In genomic region chr3R:29834759-29835709, dm6 we compare ENCODE assay signal across 1 fruit fly cellular context.
A peak's percentile ranks its signal among the peaks of the same experiment; 100 is the strongest.
TF ChIP-seq lines count a peak whose summit lies in the region.

Atg16 (minus strand) TSS chr3R:29835101.

TF ChIP-seq in whole organism, embryonic, 481 proteins besides CTCF, POLR2A, EP300 and RAD21 (continued from another document):
- TF ChIP-seq amos (GFP tag; IDR thresholded peaks at IDR 0.05; lab: Robert Waterston, UW; ENCODE audit: partially characterized antibody) (peak; percentile 95), Opbp (GFP tag; IDR thresholded peaks at IDR 0.05; lab: Robert Waterston, UW; ENCODE audit: partially characterized antibody) (peak; percentile 95), lola (GFP tag; optimal IDR thresholded peaks at IDR 0.05; lab: Kevin White, UChicago) (peak in 1 of 3 experiments; percentile 13), Ets65A (GFP tag; lab: Kevin White, UChicago) (peak; percentile 68), CG3995 (GFP tag; optimal IDR thresholded peaks at IDR 0.05; lab: Kevin White, UChicago) (peak; percentile 36), ftz-f1 (GFP tag; optimal IDR thresholded peaks at IDR 0.05; lab: Kevin White, UChicago) (no peak), CG14710 (tag; optimal IDR thresholded peaks at IDR 0.05; lab: Kevin White, UChicago) (peak; percentile 38), CG6175 (GFP tag; IDR thresholded peaks at IDR 0.05; lab: Robert Waterston, UW) (peak; percentile 18; the same call in 1 of the 3 replicates), CG12104 (GFP tag; optimal IDR thresholded peaks at IDR 0.05; lab: Kevin White, UChicago) (no peak), CG13624 (GFP tag; optimal IDR thresholded peaks at IDR 0.05; lab: Kevin White, UChicago) (no peak), HLH4C (GFP tag; IDR thresholded peaks at IDR 0.05; lab: Robert Waterston, UW; ENCODE audit: partially characterized antibody) (peak; percentile 92), inv (GFP tag; IDR thresholded peaks at IDR 0.05; lab: Robert Waterston, UW; ENCODE audit: partially characterized antibody) (peak; percentile 93), Rfx (GFP tag; IDR thresholded peaks at IDR 0.05; lab: Robert Waterston, UW) (peak; percentile 39; the same call in 1 of the 2 replicates), BEAF-32 (GFP tag; optimal IDR thresholded peaks at IDR 0.05; lab: Kevin White, UChicago) (peak; percentile 89), CG4820 (GFP tag; optimal IDR thresholded peaks at IDR 0.05; lab: Kevin White, UChicago) (no peak), row (GFP tag; IDR thresholded peaks at IDR 0.05; lab: Robert Waterston, UW) (peak; percentile 72), Side (GFP tag; optimal IDR thresholded peaks at IDR 0.05; lab: Kevin White, UChicago) (no peak), Doc3 (GFP tag; IDR thresholded peaks at IDR 0.05; lab: Robert Waterston, UW; ENCODE audit: partially characterized antibody) (peak; percentile 92), CG6272 (GFP tag; IDR thresholded peaks at IDR 0.05; lab: Robert Waterston, UW) (no peak), Scr (GFP tag; IDR thresholded peaks at IDR 0.05; lab: Robert Waterston, UW; ENCODE audit: partially characterized antibody) (peak; percentile 95), E2f2 (GFP tag; IDR thresholded peaks at IDR 0.05; lab: Robert Waterston, UW) (peak; percentile 91), crp (GFP tag; optimal IDR thresholded peaks at IDR 0.05; lab: Kevin White, UChicago) (peak in 1 of 2 experiments; percentile 78), tna (GFP tag; IDR thresholded peaks at IDR 0.05; lab: Robert Waterston, UW; ENCODE audit: partially characterized antibody) (peak; percentile 80), Oaz (GFP tag; IDR thresholded peaks at IDR 0.05; lab: Robert Waterston, UW) (no peak), Bgb (GFP tag; IDR thresholded peaks at IDR 0.05; lab: Robert Waterston, UW; ENCODE audit: partially characterized antibody) (peak; percentile 92), unc-4 (GFP tag; IDR thresholded peaks at IDR 0.05; lab: Robert Waterston, UW; ENCODE audit: partially characterized antibody) (peak; percentile 85), vnd (GFP tag; IDR thresholded peaks at IDR 0.05; lab: Robert Waterston, UW; ENCODE audit: partially characterized antibody) (peak; percentile 94), sob (GFP tag; IDR thresholded peaks at IDR 0.05; lab: Robert Waterston, UW) (0 out of 2 replicates have a peak, but pooled peaks have one; percentile 9), pita (GFP tag; optimal IDR thresholded peaks at IDR 0.05; lab: Kevin White, UChicago) (no peak), Myb (GFP tag; optimal IDR thresholded peaks at IDR 0.05; lab: Kevin White, UChicago) (peak; percentile 90), CG3847 (GFP tag; IDR thresholded peaks at IDR 0.05; lab: Robert Waterston, UW) (0 out of 2 replicates have a peak, but pooled peaks have one; percentile 27), CG6854 (GFP tag; optimal IDR thresholded peaks at IDR 0.05; lab: Kevin White, UChicago) (no peak), zen2 (GFP tag; IDR thresholded peaks at IDR 0.05; lab: Robert Waterston, UW; ENCODE audit: partially characterized antibody) (peak; percentile 85), D19B (GFP tag; optimal IDR thresholded peaks at IDR 0.05; lab: Kevin White, UChicago) (no peak), pnt (GFP tag; optimal IDR thresholded peaks at IDR 0.05; lab: Kevin White, UChicago) (no peak), Lim3 (GFP tag; IDR thresholded peaks at IDR 0.05; lab: Robert Waterston, UW) (no peak), fd102C (GFP tag; optimal IDR thresholded peaks at IDR 0.05; lab: Kevin White, UChicago) (no peak), CG34224 (GFP tag; IDR thresholded peaks at IDR 0.05; lab: Robert Waterston, UW; ENCODE audit: partially characterized antibody) (peak; percentile 87), run (tag; optimal IDR thresholded peaks at IDR 0.05; lab: Kevin White, UChicago) (no peak), cas (GFP tag; IDR thresholded peaks at IDR 0.05; lab: Robert Waterston, UW) (no peak), oc (tag; optimal IDR thresholded peaks at IDR 0.05; lab: Kevin White, UChicago) (no peak), ato (GFP tag; IDR thresholded peaks at IDR 0.05; lab: Robert Waterston, UW; ENCODE audit: partially characterized antibody) (peak; percentile 80), CG10147 (GFP tag; optimal IDR thresholded peaks at IDR 0.05; lab: Kevin White, UChicago) (no peak), gsb-n (tag; optimal IDR thresholded peaks at IDR 0.05; lab: Kevin White, UChicago) (no peak), grn (GFP tag; optimal IDR thresholded peaks at IDR 0.05; lab: Kevin White, UChicago) (peak; percentile 17), CG2678 (tag; optimal IDR thresholded peaks at IDR 0.05; lab: Kevin White, UChicago) (no peak), lbe (GFP tag; optimal IDR thresholded peaks at IDR 0.05; lab: Kevin White, UChicago) (peak; percentile 50), cad (GFP tag; optimal IDR thresholded peaks at IDR 0.05; lab: Kevin White, UChicago) (no peak), H2.0 (GFP tag; IDR thresholded peaks at IDR 0.05; lab: Robert Waterston, UW) (no peak), hbn (GFP tag; IDR thresholded peaks at IDR 0.05; lab: Robert Waterston, UW; ENCODE audit: partially characterized antibody) (peak; percentile 76), sima (GFP tag; optimal IDR thresholded peaks at IDR 0.05; lab: Kevin White, UChicago) (no peak), mld (GFP tag; IDR thresholded peaks at IDR 0.05; lab: Robert Waterston, UW; ENCODE audit: partially characterized antibody) (peak; percentile 93), yki (optimal IDR thresholded peaks at IDR 0.05; lab: Kevin White, UChicago) (no peak), corto (GFP tag; optimal IDR thresholded peaks at IDR 0.05; lab: Kevin White, UChicago) (peak; percentile 19), Ets97D (GFP tag; optimal IDR thresholded peaks at IDR 0.05; lab: Kevin White, UChicago) (peak; percentile 22), vfl (GFP tag; optimal IDR thresholded peaks at IDR 0.05; lab: Kevin White, UChicago) (no peak), ci (GFP tag; IDR thresholded peaks at IDR 0.05; lab: Robert Waterston, UW) (0 out of 3 replicates have a peak, but pooled peaks have one; percentile 18), BtbVII (GFP tag; optimal IDR thresholded peaks at IDR 0.05; lab: Kevin White, UChicago) (no peak), CG4617 (GFP tag; optimal IDR thresholded peaks at IDR 0.05; lab: Kevin White, UChicago; ENCODE audit: borderline replicate concordance) (peak; percentile 39), ranshi (GFP tag; IDR thresholded peaks at IDR 0.05; lab: Robert Waterston, UW) (0 out of 2 replicates have a peak, but pooled peaks have one; percentile 16), CG2875 (GFP tag; optimal IDR thresholded peaks at IDR 0.05; lab: Kevin White, UChicago) (no peak), Sry-δ (GFP tag; optimal IDR thresholded peaks at IDR 0.05; lab: Kevin White, UChicago) (peak; percentile 81), Med (GFP tag; lab: Kevin White, UChicago) (peak; percentile 84), Six4 (GFP tag; optimal IDR thresholded peaks at IDR 0.05; lab: Kevin White, UChicago) (no peak), zen (tag; optimal IDR thresholded peaks at IDR 0.05; lab: Kevin White, UChicago) (peak; percentile 81), CG6791 (GFP tag; IDR thresholded peaks at IDR 0.05; lab: Robert Waterston, UW; ENCODE audit: partially characterized antibody) (peak; percentile 96), MBD-R2 (GFP tag; IDR thresholded peaks at IDR 0.05; lab: Robert Waterston, UW) (peak; percentile 75), CG17361 (GFP tag; IDR thresholded peaks at IDR 0.05; lab: Robert Waterston, UW) (peak; percentile 51; the same call in 1 of the 3 replicates), rib (GFP tag; IDR thresholded peaks at IDR 0.05; lab: Robert Waterston, UW) (no peak), dmrt99B (tag; optimal IDR thresholded peaks at IDR 0.05; lab: Kevin White, UChicago) (no peak), slbo (GFP tag; IDR thresholded peaks at IDR 0.05; lab: Robert Waterston, UW) (peak; percentile 46; the same call in 1 of the 2 replicates), CG16813 (GFP tag; IDR thresholded peaks at IDR 0.05; lab: Robert Waterston, UW; ENCODE audit: partially characterized antibody) (peak; percentile 94), pzg (GFP tag; optimal IDR thresholded peaks at IDR 0.05; lab: Kevin White, UChicago) (peak; percentile 38), lilli (GFP tag; optimal IDR thresholded peaks at IDR 0.05; lab: Kevin White, UChicago) (peak; percentile 15), CG2129 (GFP tag; IDR thresholded peaks at IDR 0.05; lab: Robert Waterston, UW; ENCODE audit: partially characterized antibody) (peak; percentile 85), CG17829 (tag; optimal IDR thresholded peaks at IDR 0.05; lab: Kevin White, UChicago) (peak; percentile 6), CG14860 (GFP tag; IDR thresholded peaks at IDR 0.05; lab: Robert Waterston, UW; ENCODE audit: partially characterized antibody) (peak; percentile 92), CG5953 (GFP tag; IDR thresholded peaks at IDR 0.05; lab: Robert Waterston, UW) (0 out of 2 replicates have a peak, but pooled peaks have one; percentile 16), CG13296 (GFP tag; optimal IDR thresholded peaks at IDR 0.05; lab: Kevin White, UChicago) (no peak), Dp (GFP tag; optimal IDR thresholded peaks at IDR 0.05; lab: Kevin White, UChicago) (peak; percentile 90), Optix (GFP tag; IDR thresholded peaks at IDR 0.05; lab: Robert Waterston, UW) (no peak), nerfin-2 (GFP tag; IDR thresholded peaks at IDR 0.05; lab: Robert Waterston, UW; ENCODE audit: partially characterized antibody) (peak; percentile 87), CG11398 (GFP tag; optimal IDR thresholded peaks at IDR 0.05; lab: Kevin White, UChicago) (no peak), YL-1 (GFP tag; optimal IDR thresholded peaks at IDR 0.05; lab: Kevin White, UChicago) (peak; percentile 27), Dref (GFP tag; IDR thresholded peaks at IDR 0.05; lab: Robert Waterston, UW) (peak; percentile 82), HmgD (GFP tag; optimal IDR thresholded peaks at IDR 0.05; lab: Kevin White, UChicago) (no peak), bbx (GFP tag; IDR thresholded peaks at IDR 0.05; lab: Robert Waterston, UW; ENCODE audit: partially characterized antibody) (peak; percentile 95), knrl (GFP tag; IDR thresholded peaks at IDR 0.05; lab: Robert Waterston, UW; ENCODE audit: partially characterized antibody) (peak; percentile 93), sna (GFP tag; IDR thresholded peaks at IDR 0.05; lab: Robert Waterston, UW; ENCODE audit: partially characterized antibody) (peak; percentile 84)
